Worm (Caenorhabditis elegans) whole organism, young adult: ENCODE data around the gene ubxn-6.

Experiments used
- B0035.1 ChIP-seq: sonication (generic microtip); optimal IDR thresholded peaks from 2 replicates; lab custom pipeline; 2016; ENCODE audit warnings: missing genetic modification characterization, mild to moderate bottlenecking, missing compliant biosample characterization, missing genotype, missing genetic modification reagents
- B0336.3 ChIP-seq: fragments of 200-800 bp; sonication (Bioruptor generic); IDR thresholded peaks from 2 replicates; pipeline ENCODE4 v1.3.6; 2022; ENCODE audit warnings: missing genetic modification characterization, missing compliant biosample characterization
- D2030.7 ChIP-seq: fragments of 200-800 bp; sonication (Bioruptor generic); IDR thresholded peaks from 2 replicates; pipeline ENCODE4 v1.3.6; 2022; ENCODE audit warnings: missing genetic modification reagents, missing genetic modification characterization, missing compliant biosample characterization
- F23B12.7 ChIP-seq: sonication (generic microtip); optimal IDR thresholded peaks from 2 replicates; lab custom pipeline; 2017; ENCODE audit warnings: missing genetic modification characterization, mild to moderate bottlenecking, missing compliant biosample characterization, antibody characterized with exemption, moderate library complexity; ENCODE audit not compliant: insufficient read depth
- F39B2.1 ChIP-seq: fragments of 200-800 bp; sonication (Bioruptor generic); IDR thresholded peaks from 2 replicates; pipeline ENCODE4 v1.3.6; 2022; ENCODE audit warnings: missing genetic modification reagents, missing genetic modification characterization, missing compliant biosample characterization
- F49E8.2 ChIP-seq: sonication (generic microtip); optimal IDR thresholded peaks from 3 replicates; lab custom pipeline; 2017; ENCODE audit warnings: missing genetic modification characterization, mild to moderate bottlenecking, missing compliant biosample characterization, antibody characterized with exemption, moderate library complexity; ENCODE audit not compliant: insufficient read depth
- F55B11.4 ChIP-seq: sonication (generic microtip); optimal IDR thresholded peaks from 2 replicates; lab custom pipeline; 2016; ENCODE audit warnings: missing compliant biosample characterization, missing genetic modification characterization, borderline replicate concordance; ENCODE audit not compliant: insufficient read depth
- ZK185.1 ChIP-seq: sonication (generic microtip); optimal IDR thresholded peaks from 2 replicates; lab custom pipeline; 2016; ENCODE audit warnings: mild to moderate bottlenecking, missing genetic modification characterization, missing compliant biosample characterization; ENCODE audit not compliant: poor library complexity, severe bottlenecking
- aptf-3 ChIP-seq: fragments of 200-800 bp; sonication (Bioruptor generic); IDR thresholded peaks from 2 replicates; pipeline ENCODE4 v1.3.6; 2022; ENCODE audit warnings: missing genetic modification characterization, missing compliant biosample characterization
- bed-1 ChIP-seq: fragments of 200-800 bp; sonication (Bioruptor generic); IDR thresholded peaks from 2 replicates; pipeline ENCODE4 v1.3.6; 2022; ENCODE audit warnings: missing genetic modification reagents, missing genetic modification characterization, missing compliant biosample characterization
- cebp-1 ChIP-seq, 2 experiments: fragments of 200-800 bp in 1 of 2; sonication (Bioruptor generic) in 1 of 2; sonication (generic microtip) in 1 of 2; IDR thresholded peaks in 1 of 2; optimal IDR thresholded peaks in 1 of 2; 2 replicates each; pipeline versions ENCODE4 v1.3.6 to Lab custom; 2017 to 2022; ENCODE audit warnings: missing compliant biosample characterization in 2 of 2, missing genetic modification characterization in 2 of 2, mild to moderate bottlenecking in 1 of 2, missing genetic modification reagents in 1 of 2, moderate library complexity in 1 of 2
- ceh-27 ChIP-seq: fragments of 200-800 bp; sonication (Bioruptor generic); optimal IDR thresholded peaks from 2 replicates; lab custom pipeline; 2018; ENCODE audit warnings: mild to moderate bottlenecking, missing genetic modification characterization, moderate library complexity, missing compliant biosample characterization
- ceh-79 ChIP-seq: sonication (generic microtip); optimal IDR thresholded peaks from 2 replicates; lab custom pipeline; 2017; ENCODE audit warnings: mild to moderate bottlenecking, missing genetic modification characterization, missing compliant biosample characterization
- him-1 ChIP-seq: sonication (generic microtip); optimal IDR thresholded peaks from 2 replicates; lab custom pipeline; 2016; ENCODE audit warnings: missing genotype, missing genetic modification reagents, missing genetic modification characterization, missing compliant biosample characterization
- hlh-26 ChIP-seq: fragments of 200-800 bp; sonication (Bioruptor generic); conservative IDR thresholded peaks from 2 replicates; pipeline ENCODE4 v1.3.6; 2022; ENCODE audit warnings: missing genetic modification reagents, missing genetic modification characterization, missing compliant biosample characterization
- hmg-1.2 ChIP-seq: fragments of 200-800 bp; sonication (Bioruptor generic); IDR thresholded peaks from 2 replicates; pipeline ENCODE4 v1.3.6; 2022; ENCODE audit warnings: missing genetic modification reagents, missing genetic modification characterization, missing compliant biosample characterization
- hsf-1 ChIP-seq: fragments of 200-800 bp; sonication (Bioruptor generic); IDR thresholded peaks from 2 replicates; pipeline ENCODE4 v1.3.6; 2022; ENCODE audit warnings: missing genetic modification reagents, missing genetic modification characterization, missing compliant biosample characterization
- lin-54 ChIP-seq: fragments of 200-800 bp; sonication (Bioruptor generic); optimal IDR thresholded peaks from 2 replicates; lab custom pipeline; 2018; ENCODE audit warnings: mild to moderate bottlenecking, missing genetic modification characterization, missing compliant biosample characterization
- lsl-1 ChIP-seq: fragments of 200-800 bp; sonication (Bioruptor generic); optimal IDR thresholded peaks from 2 replicates; lab custom pipeline; 2018; ENCODE audit warnings: mild to moderate bottlenecking, missing genetic modification characterization, moderate library complexity, missing compliant biosample characterization
- mcd-1 ChIP-seq: fragments of 200-800 bp; sonication (Bioruptor generic); IDR thresholded peaks from 2 replicates; pipeline ENCODE4 v1.3.6; 2022; ENCODE audit warnings: missing genetic modification reagents, missing genetic modification characterization, missing compliant biosample characterization
- repo-1 ChIP-seq: sonication (generic microtip); optimal IDR thresholded peaks from 2 replicates; lab custom pipeline; 2017; ENCODE audit warnings: mild to moderate bottlenecking, missing genetic modification characterization, missing compliant biosample characterization
- snpc-3.4 ChIP-seq: sonication (generic microtip); optimal IDR thresholded peaks from 2 replicates; lab custom pipeline; 2017; ENCODE audit warnings: missing genetic modification characterization, mild to moderate bottlenecking, missing compliant biosample characterization, antibody characterized with exemption, moderate library complexity, missing genotype, missing genetic modification reagents
- snpc-4 ChIP-seq, 5 experiments: fragments of 150-350 bp in 1 of 5; sonication (generic microtip) in 4 of 5; optimal IDR thresholded peaks; 2 replicates each; lab custom pipeline; 2014 to 2018; ENCODE audit warnings: missing genetic modification characterization in 5 of 5, missing biosample characterization in 3 of 5, antibody characterized with exemption in 2 of 5, mild to moderate bottlenecking in 2 of 5, missing compliant biosample characterization in 2 of 5, missing genotype in 2 of 5, moderate library complexity in 2 of 5, missing genetic modification reagents in 1 of 5
- tbp1 ChIP-seq: fragments of 200-800 bp; sonication (Bioruptor generic); optimal IDR thresholded peaks from 2 replicates; lab custom pipeline; 2018; ENCODE audit warnings: mild to moderate bottlenecking, missing genetic modification characterization, missing compliant biosample characterization
- xnd-1 ChIP-seq: sonication (generic microtip); optimal IDR thresholded peaks from 2 replicates; lab custom pipeline; 2016; ENCODE audit warnings: missing genotype, missing genetic modification reagents, missing genetic modification characterization, missing compliant biosample characterization
- ztf-18 ChIP-seq: sonication (generic microtip); optimal IDR thresholded peaks from 2 replicates; lab custom pipeline; 2016; ENCODE audit warnings: missing genotype, mild to moderate bottlenecking, missing genetic modification characterization, missing compliant biosample characterization
- ztf-25 ChIP-seq: fragments of 200-800 bp; sonication (Bioruptor generic); IDR thresholded peaks from 2 replicates; pipeline ENCODE4 v1.3.6; 2022; ENCODE audit warnings: missing genetic modification reagents, missing genetic modification characterization, missing compliant biosample characterization

The ubxn-6 gene

DNA sequence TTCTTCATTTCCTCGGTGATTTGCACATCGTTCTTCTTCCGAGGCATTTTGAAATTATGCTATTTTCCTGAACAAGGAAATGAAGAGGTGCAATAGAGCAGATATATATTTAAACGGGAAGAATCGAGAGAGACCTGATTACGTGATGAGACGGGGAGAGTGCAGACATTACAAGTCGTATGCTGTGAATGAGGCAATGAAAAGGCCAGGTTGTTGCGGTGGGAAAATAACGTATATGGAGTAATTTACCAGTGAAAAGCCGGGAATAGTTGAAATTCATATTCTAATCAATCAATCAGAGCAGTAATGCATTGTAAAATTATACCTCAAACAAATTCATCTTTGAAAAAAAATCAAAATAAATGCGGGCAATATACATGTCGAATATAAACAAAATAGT, 50.6 kb downstream of the ubxn-6 start, which contains the start of gene Y17G9B.8 (continued):
- no peak for TF ChIP-seq F55B11.4
- 0 out of 2 replicates have a peak, but pooled peaks have one; percentile 5 for TF ChIP-seq mcd-1 (GFP tag; lab: Robert Waterston, UW)
- TF ChIP-seq aptf-3 (GFP tag; lab: Robert Waterston, UW), result no peak
- peak; percentile 75 for TF ChIP-seq B0336.3
- no peak for TF ChIP-seq bed-1 (GFP tag; lab: Robert Waterston, UW)
- TF ChIP-seq hlh-26 (GFP tag; lab: Robert Waterston, UW), result no peak
- peak; percentile 51 for TF ChIP-seq tbp1
- TF ChIP-seq hsf-1 (GFP tag; lab: Robert Waterston, UW), result peak; percentile 83
- TF ChIP-seq snpc-4 (GFP tag; optimal IDR thresholded peaks at IDR 0.05; lab: Kevin White, UChicago), result no peak
- TF ChIP-seq snpc-4 (tag; optimal IDR thresholded peaks at IDR 0.05; lab: Kevin White, UChicago), result peak in 1 of 4 experiments; percentile 66
- TF ChIP-seq D2030.7, result no peak
- peak; percentile 44; the same call in 1 of the 2 replicates for TF ChIP-seq hmg-1.2 (GFP tag; lab: Robert Waterston, UW)
- peak; percentile 67 for TF ChIP-seq snpc-3.4 (tag; lab: Kevin White, UChicago)
- TF ChIP-seq ZK185.1 (tag; lab: Kevin White, UChicago), result no peak
- TF ChIP-seq F39B2.1 (GFP tag; lab: Robert Waterston, UW), result 0 out of 2 replicates have a peak, but pooled peaks have one; percentile 24
- TF ChIP-seq ceh-79, result no peak
- TF ChIP-seq ztf-25 (GFP tag; lab: Robert Waterston, UW), result no peak
- peak; percentile 45 for TF ChIP-seq F49E8.2 (tag; lab: Kevin White, UChicago)
- peak; percentile 23 for TF ChIP-seq lsl-1
- TF ChIP-seq repo-1 (tag; lab: Kevin White, UChicago), result peak; percentile 11
- TF ChIP-seq ceh-27, result peak; percentile 2
- TF ChIP-seq him-1 (tag; lab: Kevin White, UChicago), result no peak
- no peak for TF ChIP-seq B0035.1 (tag; lab: Kevin White, UChicago)
- no peak for TF ChIP-seq cebp-1 (GFP tag; IDR thresholded peaks at IDR 0.05; lab: Robert Waterston, UW)
- TF ChIP-seq cebp-1 (tag; optimal IDR thresholded peaks at IDR 0.05; lab: Kevin White, UChicago), result peak; percentile 11
- TF ChIP-seq F23B12.7, result no peak
- TF ChIP-seq ztf-18 (tag; lab: Kevin White, UChicago), result peak; percentile 9
- peak; percentile 45 for TF ChIP-seq lin-54 (GFP tag; lab: Kevin White, UChicago)
- TF ChIP-seq xnd-1 (tag; lab: Kevin White, UChicago), result peak; percentile 32
